Worm (Caenorhabditis elegans): ENCODE measurements around the gene gspd-1.

The gspd-1 gene

DNA sequence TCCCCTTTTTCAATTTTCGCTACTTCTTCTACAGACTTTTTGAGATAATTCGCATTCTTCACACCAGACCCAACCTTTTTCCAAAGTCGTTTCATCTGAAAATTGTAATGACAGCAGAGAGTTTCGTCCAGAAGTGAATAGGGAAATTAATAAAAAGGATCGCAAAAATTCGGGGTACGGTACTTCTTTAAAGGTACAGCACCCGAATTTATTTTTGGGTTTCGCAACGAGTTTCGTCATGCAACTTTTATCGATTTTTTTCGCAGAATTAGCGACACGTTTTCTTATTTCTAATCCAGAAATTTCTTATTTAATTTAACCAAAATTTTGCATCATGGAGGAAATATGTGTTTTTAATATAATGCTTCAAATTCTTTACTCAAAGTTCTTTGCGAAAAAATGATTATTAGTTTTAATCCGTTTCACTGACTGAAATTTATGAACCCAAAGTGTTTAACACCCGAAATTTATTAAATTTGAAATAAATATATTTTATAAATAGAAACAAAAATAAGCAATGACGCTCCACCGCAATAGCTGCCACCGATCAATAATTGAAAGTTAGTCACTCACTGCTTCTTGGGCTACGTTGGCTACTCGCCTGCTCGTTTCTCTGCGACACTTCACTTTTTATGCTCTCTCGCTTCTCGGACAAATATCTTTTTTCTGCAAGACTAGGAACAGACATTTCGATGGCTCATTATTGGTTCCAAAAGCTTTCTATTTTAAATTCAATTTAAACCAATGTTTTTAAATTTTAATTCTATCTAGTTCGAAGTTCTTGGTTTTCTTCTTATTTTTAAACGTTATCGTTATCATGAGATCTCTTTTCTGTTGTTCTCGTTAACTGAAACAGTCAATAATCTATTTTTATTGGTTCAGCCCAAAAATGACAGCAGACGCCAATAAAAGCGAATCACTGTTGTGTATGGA is 18.8 kb upstream of the gspd-1 start, which contains the start of the genes B0035.15 and dnj-1:
Gene B0035.15 (minus strand): TSS at position 99 of the 933 bp plus-strand sequence.
Gene dnj-1 (plus strand): TSS at position 883 of the 933 bp plus-strand sequence.
- no peak for TF ChIP-seq mbf-1 (tag; optimal IDR thresholded peaks at IDR 0.05)
- no peak for TF ChIP-seq mab-5 (tag; optimal IDR thresholded peaks at IDR 0.05)
- no peak for TF ChIP-seq zag-1 (tag; optimal IDR thresholded peaks at IDR 0.05)
- TF ChIP-seq unc-55 (GFP tag; optimal IDR thresholded peaks at IDR 0.05), result peak; percentile 80
- no peak for TF ChIP-seq nhr-23 (tag; optimal IDR thresholded peaks at IDR 0.05)
- no peak for TF ChIP-seq alr-1 (tag; optimal IDR thresholded peaks at IDR 0.05)
- TF ChIP-seq crh-2 (tag; optimal IDR thresholded peaks at IDR 0.05), result peak; percentile 43
- no peak for TF ChIP-seq mdl-1 (tag; optimal IDR thresholded peaks at IDR 0.05)
- peak in 1 of 2 experiments; percentile 52 for TF ChIP-seq lsy-2 (tag; optimal IDR thresholded peaks at IDR 0.05)
- no peak for TF ChIP-seq nhr-77 (tag; optimal IDR thresholded peaks at IDR 0.05)
- TF ChIP-seq F13H6.1 (tag; optimal IDR thresholded peaks at IDR 0.05), result peak; percentile 19
- peak; percentile 8 for TF ChIP-seq nhr-129 (tag; optimal IDR thresholded peaks at IDR 0.05)
- peak; percentile 78 for TF ChIP-seq C34F6.9 (tag; optimal IDR thresholded peaks at IDR 0.05)
- peak; percentile 67 for TF ChIP-seq fos-1 (tag; optimal IDR thresholded peaks at IDR 0.05)
- TF ChIP-seq unc-39 (tag; optimal IDR thresholded peaks at IDR 0.05), result no peak
- no peak for TF ChIP-seq nhr-10 (tag; optimal IDR thresholded peaks at IDR 0.05)
- TF ChIP-seq sma-3 (GFP tag; optimal IDR thresholded peaks at IDR 0.05), result no peak
- TF ChIP-seq blmp-1 (tag; optimal IDR thresholded peaks at IDR 0.05; ENCODE audit: insufficient read depth), result peak; percentile 51
- no peak for TF ChIP-seq unc-62 (GFP tag; optimal IDR thresholded peaks at IDR 0.05)
- TF ChIP-seq ztf-4 (tag; optimal IDR thresholded peaks at IDR 0.05), result no peak
- TF ChIP-seq gmeb-1 (tag; optimal IDR thresholded peaks at IDR 0.05), result peak; percentile 36
- no peak for TF ChIP-seq peb-1 (tag; optimal IDR thresholded peaks at IDR 0.05)

DNA sequence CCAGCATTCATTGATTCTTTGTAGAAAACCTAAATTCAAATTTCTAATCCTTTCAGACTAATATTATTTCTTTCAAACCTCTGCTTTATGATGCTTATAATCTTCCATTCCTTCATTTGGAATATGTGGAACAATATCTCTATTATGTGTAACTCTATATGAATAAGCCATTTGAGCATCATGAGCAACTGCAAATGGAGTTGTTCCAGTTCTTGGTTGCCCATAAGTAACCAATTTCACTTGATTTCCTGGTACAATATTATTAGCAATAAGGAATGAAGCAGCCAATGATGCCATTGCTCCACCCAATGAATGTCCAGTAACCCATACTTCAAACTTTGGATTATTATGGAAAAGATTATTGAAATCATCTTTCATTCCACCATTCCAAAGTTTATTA is 12.2 kb upstream of the gspd-1 start:
- TF ChIP-seq unc-62 (GFP tag; optimal IDR thresholded peaks at IDR 0.05) (no peak), elt-3 (tag; optimal IDR thresholded peaks at IDR 0.05) (no peak), sem-4 (tag; optimal IDR thresholded peaks at IDR 0.05) (no peak), F13H6.1 (tag; optimal IDR thresholded peaks at IDR 0.05) (no peak), nhr-77 (tag; optimal IDR thresholded peaks at IDR 0.05) (no peak), ztf-1 (GFP tag; conservative IDR thresholded peaks at IDR 0.05) (no peak), nhr-129 (tag; optimal IDR thresholded peaks at IDR 0.05) (no peak), skn-1 (tag; optimal IDR thresholded peaks at IDR 0.05) (no peak), lin-39 (tag; optimal IDR thresholded peaks at IDR 0.05) (no peak), gmeb-1 (tag; optimal IDR thresholded peaks at IDR 0.05) (no peak), ZK546.5 (tag; optimal IDR thresholded peaks at IDR 0.05) (no peak), sma-9 (GFP tag; optimal IDR thresholded peaks at IDR 0.05) (no peak), sma-9 (tag; optimal IDR thresholded peaks at IDR 0.05) (no peak)

DNA sequence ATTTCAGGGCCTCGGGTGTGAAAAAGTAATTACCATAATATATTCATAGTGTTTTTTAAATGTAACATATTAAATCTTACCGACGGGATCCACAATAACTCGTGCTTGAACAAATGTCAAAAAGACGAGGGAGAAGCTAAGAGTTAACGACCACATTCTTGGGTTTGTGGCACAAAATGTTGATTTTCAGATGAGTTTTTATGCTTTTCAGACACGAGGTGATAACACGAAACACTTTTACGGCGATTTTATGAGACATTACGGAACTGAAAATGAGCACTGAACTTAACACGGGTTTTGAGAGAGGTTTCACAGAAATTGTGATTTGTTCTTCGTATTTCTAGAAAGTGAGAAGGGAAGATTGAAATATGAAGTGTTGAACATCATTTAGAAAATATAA is 10.7 kb upstream of the gspd-1 start, which contains the start of gene B0035.13:
Gene B0035.13 (minus strand): TSS at position 173 of the 400 bp plus-strand sequence.
- TF ChIP-seq sma-3 (GFP tag; optimal IDR thresholded peaks at IDR 0.05), result no peak
- TF ChIP-seq fos-1 (tag; optimal IDR thresholded peaks at IDR 0.05), result peak; percentile 10
- no peak for TF ChIP-seq ZK546.5 (tag; optimal IDR thresholded peaks at IDR 0.05)
- no peak for TF ChIP-seq nhr-129 (tag; optimal IDR thresholded peaks at IDR 0.05)
- TF ChIP-seq Y55F3AM.14 (GFP tag; optimal IDR thresholded peaks at IDR 0.05), result no peak

DNA sequence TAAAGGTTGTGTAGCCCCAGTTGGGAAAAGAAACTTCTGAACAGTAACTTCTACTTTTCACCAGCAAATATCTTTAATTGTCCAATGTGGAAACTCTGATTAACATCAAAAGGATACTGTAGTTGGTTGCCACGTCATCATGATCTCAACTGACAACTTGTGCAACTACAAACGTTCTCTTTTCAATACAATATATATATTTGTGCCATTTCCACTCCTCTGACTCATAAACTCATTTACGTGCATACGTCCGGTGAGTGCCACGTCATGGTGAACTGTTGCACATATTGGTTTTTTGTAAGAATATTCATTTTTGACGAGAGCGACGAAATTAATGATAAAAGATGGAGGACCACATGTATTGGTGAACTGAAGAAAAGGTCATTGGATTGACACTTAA is 9.4 kb upstream of the gspd-1 start:
- TF ChIP-seq nhr-237 (tag; optimal IDR thresholded peaks at IDR 0.05) (no peak), nhr-25 (tag; optimal IDR thresholded peaks at IDR 0.05) (no peak), nhr-6 (tag; optimal IDR thresholded peaks at IDR 0.05) (no peak), nhr-10 (tag; optimal IDR thresholded peaks at IDR 0.05) (no peak), mbf-1 (tag; optimal IDR thresholded peaks at IDR 0.05) (no peak), snpc-4 (tag; optimal IDR thresholded peaks at IDR 0.05) (no peak), R02D3.7 (tag; optimal IDR thresholded peaks at IDR 0.05) (no peak), sma-3 (GFP tag; optimal IDR thresholded peaks at IDR 0.05) (no peak), lsy-2 (tag; optimal IDR thresholded peaks at IDR 0.05) (no peak), Y55F3AM.14 (GFP tag; optimal IDR thresholded peaks at IDR 0.05) (no peak), crh-2 (tag; optimal IDR thresholded peaks at IDR 0.05) (no peak)

All from whole organism, L2 larva.